Fruit fly (Drosophila melanogaster) whole organism: ENCODE data around the gene brk.

Source experiments
- EcR ChIP-seq, 2 experiments: fragments of >200 bp; optimal IDR thresholded peaks; 2 replicates each; lab custom pipeline; 2017; ENCODE audit warnings: missing biosample characterization in 2 of 2, missing genetic modification characterization in 2 of 2, missing genetic modification reagents in 2 of 2
- psq ChIP-seq: fragments of >200 bp; optimal IDR thresholded peaks from 2 replicates; lab custom pipeline; 2017

- no peak for TF ChIP-seq EcR (GFP tag; optimal IDR thresholded peaks at IDR 0.05; lab: Kevin White, UChicago)
- no peak for TF ChIP-seq psq (lab: Kevin White, UChicago)
These were observed 22.8 kb upstream of the brk start for dm6 chrX:7284964-7285363.
